Worm (Caenorhabditis elegans) whole organism, midembryonic: ENCODE measurements around the gene T10B5.7.

ENCODE experiments used
- T22C8.4 ChIP-seq: fragments of 200-800 bp; sonication (Bioruptor generic); IDR thresholded peaks from 2 replicates; pipeline ENCODE4 v1.3.6; 2022; ENCODE audit warnings: missing genetic modification characterization, missing compliant biosample characterization
- cog-1 ChIP-seq: sonication (generic microtip); optimal IDR thresholded peaks from 2 replicates; lab custom pipeline; 2016; ENCODE audit warnings: missing genetic modification characterization, missing compliant biosample characterization
- flt-1 ChIP-seq: fragments of 200-800 bp; sonication (Bioruptor generic); IDR thresholded peaks from 2 replicates; pipeline ENCODE4 v1.3.6; 2022; ENCODE audit warnings: missing genetic modification characterization, missing compliant biosample characterization
- klf-2 ChIP-seq: fragments of 200-800 bp; sonication (Bioruptor generic); conservative IDR thresholded peaks from 2 replicates; pipeline ENCODE4 v1.3.6; 2022; ENCODE audit warnings: missing genetic modification reagents, missing genetic modification characterization, missing compliant biosample characterization
- med-1 ChIP-seq: sonication (generic microtip); optimal IDR thresholded peaks from 2 replicates; lab custom pipeline; 2017; ENCODE audit warnings: missing genetic modification characterization, mild to moderate bottlenecking, missing compliant biosample characterization, antibody characterized with exemption, missing genetic modification reagents; ENCODE audit not compliant: insufficient read depth
- ref-1 ChIP-seq: fragments of 200-800 bp; sonication (Bioruptor generic); conservative IDR thresholded peaks from 2 replicates; pipeline ENCODE4 v1.3.6; 2022; ENCODE audit warnings: missing genetic modification reagents, missing genetic modification characterization, missing compliant biosample characterization
- tab-1 ChIP-seq: fragments of 200-800 bp; sonication (Bioruptor generic); IDR thresholded peaks from 2 replicates; pipeline ENCODE4 v1.3.6; 2022; ENCODE audit warnings: missing genetic modification characterization, missing compliant biosample characterization
- ztf-23 ChIP-seq: fragments of 200-800 bp; sonication (Bioruptor generic); IDR thresholded peaks from 2 replicates; pipeline ENCODE4 v1.3.6; 2022; ENCODE audit warnings: missing genetic modification reagents, missing genetic modification characterization, missing compliant biosample characterization
- ztf-29 ChIP-seq: fragments of 200-800 bp; sonication (Bioruptor generic); IDR thresholded peaks from 2 replicates; pipeline ENCODE4 v1.3.6; 2022; ENCODE audit warnings: missing genetic modification reagents, missing genetic modification characterization, missing compliant biosample characterization

T10B5.7 gene

ce11 chrV:1874827-1875226, 28.8 kb downstream of the T10B5.7 start:
- TF ChIP-seq tab-1 (GFP tag; lab: Robert Waterston, UW) = no peak
- no peak for TF ChIP-seq flt-1 (GFP tag; lab: Robert Waterston, UW)
- no peak for TF ChIP-seq ztf-29
- no peak for TF ChIP-seq klf-2
- no peak for TF ChIP-seq ztf-23
- no peak for TF ChIP-seq ref-1 (GFP tag; lab: Robert Waterston, UW)
- no peak for TF ChIP-seq med-1

DNA sequence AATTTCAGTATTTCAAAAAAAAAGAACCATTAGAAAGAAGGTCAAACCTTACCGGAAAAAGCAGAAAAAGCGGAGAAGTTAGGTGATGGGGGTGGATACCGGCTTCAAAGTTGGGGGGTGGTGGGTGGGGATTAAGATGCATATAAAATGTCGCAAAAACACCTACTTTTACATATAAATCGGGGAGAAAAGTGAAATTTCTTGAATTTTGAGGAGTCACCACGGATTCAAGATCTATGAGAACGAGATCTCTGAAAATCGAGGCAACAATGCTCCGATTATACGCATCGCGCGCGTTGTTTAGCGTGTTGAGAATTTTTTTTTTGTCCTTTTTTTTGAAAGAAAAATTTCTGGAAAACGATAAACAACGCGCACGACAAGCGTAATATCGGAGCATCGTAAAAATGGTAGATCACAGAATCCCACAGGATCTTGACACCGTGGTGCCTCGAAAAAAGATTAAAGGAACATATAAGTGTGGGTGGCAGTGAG, 29.5 kb downstream of the T10B5.7 start:
- TF ChIP-seq klf-2 = 0 out of 2 replicates have a peak, but pooled peaks have one; percentile 49
- TF ChIP-seq tab-1 (GFP tag; lab: Robert Waterston, UW) = no peak
- no peak for TF ChIP-seq T22C8.4
- no peak for TF ChIP-seq flt-1 (GFP tag; lab: Robert Waterston, UW)

DNA sequence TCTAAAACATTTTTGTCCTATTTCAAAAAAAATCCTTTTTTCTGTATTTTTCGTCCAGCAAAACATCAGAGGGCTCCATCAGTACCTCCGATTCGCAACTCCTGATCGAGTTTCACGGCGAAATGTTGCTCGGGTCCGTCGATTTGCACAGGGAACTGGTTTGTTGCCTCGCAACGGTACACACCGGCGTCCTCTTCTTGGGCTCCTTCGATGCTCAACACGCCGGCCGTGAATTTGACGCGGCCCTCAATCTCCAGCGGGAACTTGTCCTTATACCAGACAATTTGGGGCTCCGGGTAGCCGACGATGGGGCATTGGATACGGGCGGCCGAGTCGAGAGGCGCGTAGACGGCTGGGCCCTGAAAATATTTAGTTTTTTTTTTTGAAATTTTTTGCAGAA, 32.0 kb downstream of the T10B5.7 start:
- no peak for TF ChIP-seq ztf-23
- TF ChIP-seq cog-1 = no peak
- TF ChIP-seq flt-1 (GFP tag; lab: Robert Waterston, UW) = no peak
- TF ChIP-seq T22C8.4 = no peak
- TF ChIP-seq med-1 = no peak
- no peak for TF ChIP-seq ztf-29
- TF ChIP-seq ref-1 (GFP tag; lab: Robert Waterston, UW) = no peak
- TF ChIP-seq tab-1 (GFP tag; lab: Robert Waterston, UW) = no peak
- no peak for TF ChIP-seq klf-2

DNA sequence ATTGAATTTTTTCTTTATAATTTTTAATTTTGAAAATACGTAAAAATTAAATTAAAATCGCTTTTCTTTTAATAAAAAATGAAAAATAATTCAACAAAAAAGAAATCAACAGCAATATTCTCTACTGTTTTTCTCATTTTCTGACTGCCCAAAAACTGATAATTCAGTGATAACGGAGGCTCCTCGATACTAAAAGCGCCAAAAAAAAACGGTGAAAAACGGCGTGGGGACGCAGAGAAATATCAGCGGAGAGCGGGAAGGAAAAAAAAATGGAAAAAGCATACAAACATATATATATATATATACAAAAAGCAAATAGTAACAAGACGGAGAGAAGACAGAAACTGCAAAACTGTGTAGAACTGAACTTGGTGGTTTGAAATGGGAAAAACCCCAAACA, 37.1 kb downstream of the T10B5.7 start:
- TF ChIP-seq ztf-23 (no peak), cog-1 (no peak), med-1 (no peak), klf-2 (no peak), tab-1 (GFP tag; lab: Robert Waterston, UW) (no peak), ztf-29 (no peak), ref-1 (GFP tag; lab: Robert Waterston, UW) (no peak), flt-1 (GFP tag; lab: Robert Waterston, UW) (no peak)

- TF ChIP-seq med-1 = no peak
- TF ChIP-seq klf-2 = no peak
- no peak for TF ChIP-seq ztf-23
- no peak for TF ChIP-seq tab-1 (GFP tag; lab: Robert Waterston, UW)
- TF ChIP-seq ztf-29 = no peak
- no peak for TF ChIP-seq ref-1 (GFP tag; lab: Robert Waterston, UW)
- no peak for TF ChIP-seq cog-1
- TF ChIP-seq flt-1 (GFP tag; lab: Robert Waterston, UW) = no peak
- no peak for TF ChIP-seq T22C8.4
Observed at ce11 chrV:1886997-1887396, 41.0 kb downstream of the T10B5.7 start.

DNA sequence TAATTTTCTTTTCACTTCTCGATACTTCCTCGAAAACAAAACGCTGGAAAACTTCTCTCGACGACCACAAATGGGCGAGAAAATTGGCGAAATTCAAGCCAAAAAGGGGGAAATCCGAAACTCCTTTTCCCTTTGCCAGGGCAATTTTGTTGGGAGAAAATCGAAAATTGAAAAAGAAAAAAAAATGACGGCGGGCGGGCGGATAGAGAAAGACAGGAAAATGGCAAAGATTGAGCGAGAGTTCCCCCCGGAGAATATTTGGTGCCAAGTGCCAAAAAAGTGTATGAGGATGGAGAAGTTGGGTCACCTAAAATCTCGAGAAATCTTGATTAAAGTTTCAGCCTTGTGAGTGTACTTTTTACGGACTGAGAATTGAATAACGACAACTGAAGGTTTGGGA, 42.3 kb downstream of the T10B5.7 start:
- no peak for TF ChIP-seq ztf-29
- TF ChIP-seq tab-1 (GFP tag; lab: Robert Waterston, UW) = no peak
- no peak for TF ChIP-seq med-1
- no peak for TF ChIP-seq klf-2
- no peak for TF ChIP-seq ref-1 (GFP tag; lab: Robert Waterston, UW)
- TF ChIP-seq cog-1 = no peak
- TF ChIP-seq flt-1 (GFP tag; lab: Robert Waterston, UW) = no peak
- TF ChIP-seq ztf-23 = no peak
- TF ChIP-seq T22C8.4 = no peak

DNA sequence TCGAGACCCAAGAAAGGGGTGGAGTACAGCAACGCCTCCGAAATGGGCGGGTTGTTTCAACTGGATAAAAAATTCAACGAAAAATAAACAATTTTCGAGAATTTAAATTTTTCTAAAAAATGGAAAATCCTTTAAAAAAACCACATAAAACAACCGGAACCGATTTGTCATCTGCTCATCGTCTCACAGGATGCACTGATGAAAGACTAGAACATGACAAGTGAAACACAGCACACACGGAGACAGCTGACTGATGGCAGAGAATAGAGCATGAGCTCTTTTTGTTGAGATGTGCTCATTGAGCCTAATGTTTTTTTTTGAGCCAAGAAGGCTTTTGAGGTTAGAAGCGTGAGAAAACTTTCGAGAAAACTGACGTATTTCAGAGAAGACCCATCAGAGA, 44.0 kb downstream of the T10B5.7 start:
- TF ChIP-seq ztf-29 (no peak), med-1 (no peak), tab-1 (GFP tag; lab: Robert Waterston, UW) (no peak), cog-1 (no peak), flt-1 (GFP tag; lab: Robert Waterston, UW) (no peak), ref-1 (GFP tag; lab: Robert Waterston, UW) (no peak), klf-2 (no peak), T22C8.4 (no peak), ztf-23 (no peak)

DNA sequence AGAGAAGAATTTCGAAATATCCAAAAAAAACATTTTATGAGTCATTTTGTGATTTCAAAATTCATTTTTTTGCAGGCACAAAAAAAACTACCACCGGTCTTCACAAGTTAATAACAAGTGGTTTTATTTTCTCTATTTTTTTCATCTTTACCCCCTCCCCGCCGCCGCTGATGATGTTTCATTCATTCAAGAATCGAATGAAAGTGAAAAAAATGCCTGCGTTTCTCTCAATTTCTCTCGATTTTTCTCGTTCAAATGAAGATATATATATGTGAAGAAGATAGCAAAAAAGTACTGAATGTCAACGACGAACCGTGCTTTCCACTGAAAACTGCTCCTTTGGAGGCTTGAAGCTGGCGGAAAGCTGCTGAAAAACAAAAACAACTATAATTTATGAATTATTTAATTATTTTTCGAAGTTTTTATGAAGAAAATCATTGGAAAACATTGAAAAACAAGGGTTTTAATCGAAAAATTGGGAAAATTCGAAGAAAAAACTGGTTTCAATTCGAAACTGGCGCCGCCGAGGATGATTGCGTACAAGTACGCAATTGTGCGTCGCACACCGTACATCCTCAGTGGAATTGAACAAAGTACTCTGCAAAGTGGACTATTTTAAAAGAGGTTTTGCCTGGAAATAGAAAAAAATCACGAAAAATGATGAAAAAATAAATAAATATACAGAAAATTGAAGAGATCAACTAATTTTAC, 46.7 kb downstream of the T10B5.7 start, which contains the start of gene zig-11:
Gene zig-11, minus strand, starts transcription at position 373 of the 711 bp plus-strand sequence.
- TF ChIP-seq ref-1 (GFP tag; lab: Robert Waterston, UW) (no peak), cog-1 (peak; percentile 13), ztf-29 (no peak), med-1 (no peak), klf-2 (no peak), flt-1 (GFP tag; lab: Robert Waterston, UW) (no peak)

DNA sequence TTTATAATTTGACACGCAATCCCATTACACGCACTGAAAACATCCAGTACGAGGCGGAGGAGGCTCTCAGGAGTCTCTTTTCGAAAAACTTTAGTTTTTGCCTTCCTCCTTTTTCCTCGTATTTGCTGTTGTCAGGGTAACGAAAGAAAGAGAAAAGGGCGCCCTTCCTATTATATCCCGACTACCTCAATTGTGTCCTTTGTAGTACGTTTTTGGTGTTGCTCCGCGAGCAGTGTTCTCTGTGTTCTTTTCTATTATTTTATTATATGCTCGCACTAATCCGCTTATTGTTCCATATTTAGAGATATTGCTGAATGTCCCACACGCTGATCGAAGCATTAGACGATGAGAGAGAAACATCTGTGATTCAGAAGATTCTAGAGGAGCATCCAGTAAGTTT, 49.5 kb downstream of the T10B5.7 start, which contains the start of gene nphp-2:
Gene nphp-2, plus strand, starts transcription at position 301 of the 400 bp plus-strand sequence.
- no peak for TF ChIP-seq tab-1 (GFP tag; lab: Robert Waterston, UW)
- TF ChIP-seq ztf-23 = no peak
- TF ChIP-seq flt-1 (GFP tag; lab: Robert Waterston, UW) = no peak
- no peak for TF ChIP-seq cog-1
- TF ChIP-seq ref-1 (GFP tag; lab: Robert Waterston, UW) = no peak
- TF ChIP-seq med-1 = no peak
- no peak for TF ChIP-seq T22C8.4
- no peak for TF ChIP-seq ztf-29
- no peak for TF ChIP-seq klf-2
